Fruit fly (Drosophila melanogaster): Measurements from ENCODE around the gene fh.
A peak's percentile ranks its signal among the peaks of the same experiment; 100 is the strongest.

fh gene

DNA sequence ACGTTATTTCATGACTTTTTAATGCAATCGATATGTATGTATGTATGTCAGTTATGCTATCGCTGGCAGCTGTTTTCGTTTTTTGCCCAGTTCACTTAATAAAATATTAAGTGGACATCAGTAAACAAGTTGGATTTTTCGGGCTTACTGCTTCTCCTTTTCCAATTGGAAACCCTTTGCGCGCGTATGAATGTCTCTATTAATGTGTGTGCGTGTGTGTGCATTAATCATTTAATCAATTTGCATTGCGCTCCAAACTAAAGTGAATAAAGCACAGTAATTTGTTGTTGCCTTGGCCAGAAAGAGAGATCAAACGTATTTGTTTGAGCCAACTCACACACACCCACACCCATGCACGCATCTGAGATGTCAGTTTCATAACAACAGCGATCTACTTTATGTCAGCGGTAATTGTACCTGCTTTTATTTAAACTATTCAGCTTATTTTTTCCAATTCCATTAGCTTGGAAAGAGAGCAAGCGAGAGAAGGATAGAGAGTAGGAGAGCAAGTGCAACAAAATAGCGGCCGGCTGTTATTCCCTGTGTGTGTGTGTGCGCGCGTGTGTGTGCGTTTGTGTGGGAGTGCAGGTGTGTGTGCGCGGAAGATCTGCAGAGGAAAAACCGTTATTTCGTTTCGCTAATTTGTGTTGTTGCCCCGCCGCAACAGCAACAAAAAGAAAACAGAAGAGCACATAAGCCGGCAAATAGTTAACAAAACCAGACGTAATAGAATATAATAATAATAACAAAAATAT, 38.5 kb downstream of the fh start:
- no peak for TF ChIP-seq Dip2 (GFP tag; IDR thresholded peaks at IDR 0.05)
- no peak for TF ChIP-seq CG17612 (GFP tag; IDR thresholded peaks at IDR 0.05)
- no peak for TF ChIP-seq slbo (GFP tag; IDR thresholded peaks at IDR 0.05)
- no peak for TF ChIP-seq gem (tag; optimal IDR thresholded peaks at IDR 0.05)
- no peak for TF ChIP-seq CG14050 (GFP tag; IDR thresholded peaks at IDR 0.05)
- TF ChIP-seq phol (tag; optimal IDR thresholded peaks at IDR 0.05): no peak
- TF ChIP-seq kay (GFP tag; optimal IDR thresholded peaks at IDR 0.05): no peak
- TF ChIP-seq CG8924 (tag; optimal IDR thresholded peaks at IDR 0.05): peak; percentile 22
- TF ChIP-seq Dll (GFP tag; IDR thresholded peaks at IDR 0.05; ENCODE audit: partially characterized antibody): no peak
- TF ChIP-seq Oaz (GFP tag; IDR thresholded peaks at IDR 0.05): no peak
- TF ChIP-seq CG7963 (GFP tag; IDR thresholded peaks at IDR 0.05; ENCODE audit: partially characterized antibody): no peak
- no peak for TF ChIP-seq yki (optimal IDR thresholded peaks at IDR 0.05)
- TF ChIP-seq Meics (GFP tag; optimal IDR thresholded peaks at IDR 0.05): no peak
- no peak for TF ChIP-seq grn (GFP tag; optimal IDR thresholded peaks at IDR 0.05)
- TF ChIP-seq Rx (GFP tag; IDR thresholded peaks at IDR 0.05): no peak
- no peak for TF ChIP-seq CG4328 (GFP tag; optimal IDR thresholded peaks at IDR 0.05)
- TF ChIP-seq cg (GFP tag; optimal IDR thresholded peaks at IDR 0.05): peak; percentile 75
- no peak for TF ChIP-seq CHES-1-like (GFP tag; optimal IDR thresholded peaks at IDR 0.05)
- no peak for TF ChIP-seq MTF-1 (GFP tag; optimal IDR thresholded peaks at IDR 0.05; ENCODE audit: borderline replicate concordance)
- TF ChIP-seq ssp (GFP tag; IDR thresholded peaks at IDR 0.05): no peak
- no peak for TF ChIP-seq CG7271 (tag; optimal IDR thresholded peaks at IDR 0.05)
- no peak for TF ChIP-seq amos (GFP tag; IDR thresholded peaks at IDR 0.05; ENCODE audit: partially characterized antibody)
- no peak for TF ChIP-seq tap (tag; optimal IDR thresholded peaks at IDR 0.05)
- TF ChIP-seq CG3065 (GFP tag; optimal IDR thresholded peaks at IDR 0.05): no peak
- no peak for TF ChIP-seq fd96Cb (tag; optimal IDR thresholded peaks at IDR 0.05)
- TF ChIP-seq Drgx (GFP tag; IDR thresholded peaks at IDR 0.05): no peak
- peak; percentile 41 to 61 for TF ChIP-seq Trl (optimal IDR thresholded peaks at IDR 0.05)
- no peak for TF ChIP-seq Trl (GFP tag; optimal IDR thresholded peaks at IDR 0.05)
- TF ChIP-seq NFAT (GFP tag; IDR thresholded peaks at IDR 0.05): no peak
- no peak for TF ChIP-seq Sox100B (GFP tag; optimal IDR thresholded peaks at IDR 0.05)
- TF ChIP-seq jing (GFP tag; optimal IDR thresholded peaks at IDR 0.05): no peak
- no peak for TF ChIP-seq Ada2b (GFP tag; IDR thresholded peaks at IDR 0.05)
- no peak for TF ChIP-seq CG2120 (GFP tag; optimal IDR thresholded peaks at IDR 0.05)
- no peak for TF ChIP-seq dan (GFP tag; IDR thresholded peaks at IDR 0.05)
- no peak for TF ChIP-seq CG1602 (GFP tag; optimal IDR thresholded peaks at IDR 0.05)
- TF ChIP-seq sens (GFP tag): peak; percentile 53
- peak in 1 of 2 experiments; percentile 10 for TF ChIP-seq Pdp1 (GFP tag; optimal IDR thresholded peaks at IDR 0.05)
- TF ChIP-seq vvl (GFP tag; IDR thresholded peaks at IDR 0.05): 0 out of 2 replicates have a peak, but pooled peaks have one; percentile 12
- no peak for TF ChIP-seq Dad (GFP tag; optimal IDR thresholded peaks at IDR 0.05)
- no peak for TF ChIP-seq Hr51 (GFP tag; optimal IDR thresholded peaks at IDR 0.05)
- no peak for TF ChIP-seq lab (GFP tag; optimal IDR thresholded peaks at IDR 0.05)
- TF ChIP-seq CG34224 (GFP tag; IDR thresholded peaks at IDR 0.05; ENCODE audit: partially characterized antibody): 0 out of 3 replicates have a peak, but pooled peaks have one; percentile 10
- no peak for TF ChIP-seq Chrac-16 (GFP tag; optimal IDR thresholded peaks at IDR 0.05)
- TF ChIP-seq HmgD (GFP tag; optimal IDR thresholded peaks at IDR 0.05): no peak
- TF ChIP-seq insv (GFP tag; optimal IDR thresholded peaks at IDR 0.05): peak in 1 of 2 experiments; percentile 86
- TF ChIP-seq NK7.1 (GFP tag; optimal IDR thresholded peaks at IDR 0.05): no peak
